Worm (Caenorhabditis elegans) whole organism, L1 larva: Measurements from ENCODE around the gene sma-1.

ENCODE experiments used
- C04F5.9 ChIP-seq: sonication (generic microtip); optimal IDR thresholded peaks from 2 replicates; lab custom pipeline; 2016; ENCODE audit warnings: missing genetic modification characterization, missing compliant biosample characterization
- C16A3.4 ChIP-seq: fragments of 150-350 bp; optimal IDR thresholded peaks from 2 replicates; lab custom pipeline; 2014; ENCODE audit warnings: missing biosample characterization, missing genetic modification characterization
- Y116A8C.19 ChIP-seq: sonication (generic microtip); optimal IDR thresholded peaks from 2 replicates; lab custom pipeline; 2016; ENCODE audit warnings: missing compliant biosample characterization, missing genetic modification characterization, borderline replicate concordance
- aha-1 ChIP-seq: fragments of 150-350 bp; optimal IDR thresholded peaks from 2 replicates; lab custom pipeline; 2014; ENCODE audit warnings: missing biosample characterization, missing genetic modification characterization
- aly-2 ChIP-seq: fragments of 150-350 bp; optimal IDR thresholded peaks from 2 replicates; lab custom pipeline; 2014; ENCODE audit warnings: missing biosample characterization, missing genetic modification characterization
- blmp-1 ChIP-seq: fragments of 150-350 bp; optimal IDR thresholded peaks from 2 replicates; lab custom pipeline; 2014; ENCODE audit warnings: missing biosample characterization, missing genetic modification characterization
- ceh-8 ChIP-seq: fragments of 200-800 bp; sonication (Bioruptor generic); optimal IDR thresholded peaks from 2 replicates; lab custom pipeline; 2018; ENCODE audit warnings: mild to moderate bottlenecking, missing genetic modification characterization, moderate library complexity, missing compliant biosample characterization
- ceh-82 ChIP-seq, 3 experiments: fragments of 150-350 bp in 1 of 3; sonication (generic microtip) in 2 of 3; optimal IDR thresholded peaks; 2 replicates each; lab custom pipeline; 2014 to 2017; ENCODE audit warnings: missing biosample characterization in 3 of 3, missing genetic modification characterization in 3 of 3
- dpl-1 ChIP-seq, 3 experiments: fragments of 150-350 bp in 2 of 3; sonication (generic microtip) in 1 of 3; optimal IDR thresholded peaks; 2 replicates each; lab custom pipeline; 2014 to 2017; ENCODE audit warnings: missing biosample characterization in 3 of 3, missing genetic modification characterization in 3 of 3, missing genetic modification reagents in 3 of 3
- dsc-1 ChIP-seq: sonication (generic microtip); optimal IDR thresholded peaks from 2 replicates; lab custom pipeline; 2016; ENCODE audit warnings: mild to moderate bottlenecking, missing genetic modification characterization, missing compliant biosample characterization
- efl-1 ChIP-seq, 4 experiments: fragments of 150-350 bp; optimal IDR thresholded peaks in 3 of 4; peaks in 1 of 4; 1 replicate in 1 of 4; 2 replicates in 3 of 4; lab custom pipeline; 2014; ENCODE audit warnings: missing biosample characterization in 2 of 4, missing genetic modification characterization in 2 of 4, missing genetic modification reagents in 2 of 4
- elt-3 ChIP-seq, 6 experiments: fragments of 150-350 bp in 1 of 6; sonication (generic microtip); optimal IDR thresholded peaks; 2 replicates each; lab custom pipeline; 2017 to 2018; ENCODE audit warnings: missing biosample characterization in 6 of 6, missing genetic modification characterization in 6 of 6, inconsistent platforms in 1 of 6
- fkh-10 ChIP-seq: sonication (generic microtip); optimal IDR thresholded peaks from 2 replicates; lab custom pipeline; 2017; ENCODE audit warnings: missing biosample characterization, missing genetic modification reagents, missing genetic modification characterization
- hlh-17 ChIP-seq: fragments of 200-800 bp; sonication (Bioruptor generic); optimal IDR thresholded peaks from 2 replicates; lab custom pipeline; 2018; ENCODE audit warnings: missing genetic modification characterization, mild to moderate bottlenecking, missing compliant biosample characterization, moderate library complexity, borderline replicate concordance
- hpl-2 ChIP-seq: fragments of 150-350 bp; optimal IDR thresholded peaks from 2 replicates; lab custom pipeline; 2014; ENCODE audit warnings: missing biosample characterization, missing genetic modification reagents, missing genetic modification characterization
- isw-1 ChIP-seq: fragments of 200-800 bp; sonication (Bioruptor generic); IDR thresholded peaks from 2 replicates; pipeline ENCODE4 v1.3.6; 2022; ENCODE audit warnings: missing genetic modification characterization, missing compliant biosample characterization
- lin-14 ChIP-seq: fragments of 200-800 bp; sonication (Bioruptor generic); optimal IDR thresholded peaks from 2 replicates; lab custom pipeline; 2018; ENCODE audit warnings: mild to moderate bottlenecking, missing genetic modification characterization, moderate library complexity, missing compliant biosample characterization
- lin-35 ChIP-seq, 2 experiments: fragments of 150-350 bp; optimal IDR thresholded peaks; 2 replicates each; lab custom pipeline; 2014; ENCODE audit warnings: missing biosample characterization in 2 of 2, missing genetic modification characterization in 2 of 2, missing genetic modification reagents in 2 of 2
- lin-39 ChIP-seq: fragments of 150-350 bp; optimal IDR thresholded peaks from 2 replicates; lab custom pipeline; 2014; ENCODE audit warnings: missing biosample characterization, missing genetic modification reagents, missing genetic modification characterization
- lsy-2 ChIP-seq, 2 experiments: fragments of 150-350 bp; optimal IDR thresholded peaks; 2 replicates each; lab custom pipeline; 2014; ENCODE audit warnings: missing biosample characterization in 2 of 2, missing genetic modification characterization in 2 of 2
- mab-9 ChIP-seq: fragments of 200-800 bp; sonication (Bioruptor generic); IDR thresholded peaks from 2 replicates; pipeline ENCODE4 v1.3.6; 2022; ENCODE audit warnings: missing genetic modification reagents, missing genetic modification characterization, missing compliant biosample characterization
- mdl-1 ChIP-seq, 2 experiments: fragments of 150-350 bp; optimal IDR thresholded peaks; 2 replicates each; lab custom pipeline; 2014 to 2017; ENCODE audit warnings: missing biosample characterization in 2 of 2, missing genetic modification characterization in 2 of 2, inconsistent platforms in 1 of 2
- mef-2 ChIP-seq: fragments of 150-350 bp; optimal IDR thresholded peaks from 2 replicates; lab custom pipeline; 2014; ENCODE audit warnings: missing biosample characterization, missing genetic modification characterization
- nhr-19 ChIP-seq: fragments of 200-800 bp; sonication (Bioruptor generic); conservative IDR thresholded peaks from 2 replicates; pipeline ENCODE4 v1.3.6; 2022; ENCODE audit warnings: missing genetic modification characterization, missing compliant biosample characterization
- nhr-20 ChIP-seq: sonication (generic microtip); optimal IDR thresholded peaks from 2 replicates; lab custom pipeline; 2016; ENCODE audit warnings: mild to moderate bottlenecking, missing genetic modification characterization, missing compliant biosample characterization
- nhr-47 ChIP-seq: sonication (generic microtip); optimal IDR thresholded peaks from 2 replicates; lab custom pipeline; 2016; ENCODE audit warnings: mild to moderate bottlenecking, missing genetic modification characterization, moderate library complexity, missing compliant biosample characterization
- nhr-71 ChIP-seq: sonication (generic microtip); optimal IDR thresholded peaks from 2 replicates; lab custom pipeline; 2016; ENCODE audit warnings: mild to moderate bottlenecking, missing genetic modification characterization, moderate library complexity, missing compliant biosample characterization
- nhr-77 ChIP-seq: fragments of 150-350 bp; optimal IDR thresholded peaks from 2 replicates; lab custom pipeline; 2014; ENCODE audit warnings: missing biosample characterization, missing genetic modification characterization
- nhr-84 ChIP-seq: sonication (generic microtip); optimal IDR thresholded peaks from 2 replicates; lab custom pipeline; 2017; ENCODE audit warnings: missing biosample characterization, missing genetic modification characterization
- nhr-85 ChIP-seq: sonication (generic microtip); peaks from one replicate; lab custom pipeline; 2016; ENCODE audit warnings: missing genetic modification characterization, inconsistent platforms, missing compliant biosample characterization
- rnt-1 ChIP-seq: sonication (generic microtip); optimal IDR thresholded peaks from 2 replicates; lab custom pipeline; 2016; ENCODE audit warnings: mild to moderate bottlenecking, missing genetic modification characterization, moderate library complexity, missing compliant biosample characterization
- skn-1 ChIP-seq: fragments of 150-350 bp; optimal IDR thresholded peaks from 2 replicates; lab custom pipeline; 2014; ENCODE audit warnings: missing biosample characterization, missing genetic modification characterization
- snpc-4 ChIP-seq: fragments of 150-350 bp; optimal IDR thresholded peaks from 2 replicates; lab custom pipeline; 2014; ENCODE audit warnings: missing biosample characterization, missing genetic modification characterization
- snu-23 ChIP-seq: sonication (generic microtip); optimal IDR thresholded peaks from 2 replicates; lab custom pipeline; 2016; ENCODE audit warnings: missing genetic modification characterization, missing compliant biosample characterization
- sptf-1 ChIP-seq: fragments of 150-350 bp; optimal IDR thresholded peaks from 2 replicates; lab custom pipeline; 2014; ENCODE audit warnings: missing biosample characterization, missing genetic modification characterization
- tbx-2 ChIP-seq: sonication (generic microtip); optimal IDR thresholded peaks from 2 replicates; lab custom pipeline; 2016; ENCODE audit warnings: missing genetic modification characterization, missing compliant biosample characterization
- tlp-1 ChIP-seq: fragments of 150-350 bp; optimal IDR thresholded peaks from 2 replicates; lab custom pipeline; 2014; ENCODE audit warnings: missing biosample characterization, missing genetic modification characterization
- unc-130 ChIP-seq: fragments of 150-350 bp; optimal IDR thresholded peaks from 2 replicates; lab custom pipeline; 2017; ENCODE audit warnings: missing biosample characterization, missing genetic modification characterization, inconsistent platforms
- unc-62 ChIP-seq: fragments of 150-350 bp; optimal IDR thresholded peaks from 2 replicates; lab custom pipeline; 2014; ENCODE audit warnings: missing biosample characterization, missing genetic modification reagents, missing genetic modification characterization
- unc-86 ChIP-seq: sonication (generic microtip); optimal IDR thresholded peaks from 2 replicates; lab custom pipeline; 2016; ENCODE audit warnings: missing genetic modification characterization, missing compliant biosample characterization
- vab-15 ChIP-seq: sonication (generic microtip); optimal IDR thresholded peaks from 2 replicates; lab custom pipeline; 2017; ENCODE audit warnings: missing genotype, mild to moderate bottlenecking, missing genetic modification characterization, missing compliant biosample characterization
- xbp-1 ChIP-seq: sonication (generic microtip); optimal IDR thresholded peaks from 2 replicates; lab custom pipeline; 2016; ENCODE audit warnings: missing genetic modification characterization, missing compliant biosample characterization

sma-1 gene

DNA sequence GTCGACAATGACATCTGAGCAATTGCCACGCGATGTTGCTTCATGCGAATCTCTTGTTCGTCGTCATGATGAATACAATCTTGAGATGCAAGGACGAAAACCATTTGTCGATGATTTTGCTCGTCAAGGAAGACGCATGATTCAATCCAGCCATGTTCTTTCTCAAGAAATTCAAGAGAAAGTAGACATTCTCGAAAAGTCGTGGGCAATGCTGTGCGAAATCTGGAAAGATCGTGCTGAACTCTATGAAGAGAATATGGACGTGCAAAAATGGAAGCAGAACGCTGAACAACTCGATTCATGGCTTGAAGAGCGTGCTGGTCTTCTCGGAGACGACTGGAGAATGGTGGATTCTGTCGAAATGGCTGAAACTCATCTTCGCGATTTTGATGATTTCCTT, 14.0 kb downstream of the sma-1 start:
- no peak for TF ChIP-seq fkh-10
- TF ChIP-seq aly-2 (tag; lab: Kevin White, UChicago), result peak; percentile 48
- no peak for TF ChIP-seq efl-1 (optimal IDR thresholded peaks at IDR 0.05; lab: Kevin White, UChicago)
- peak in 1 of 2 experiments; percentile 86 for TF ChIP-seq efl-1 (GFP tag; optimal IDR thresholded peaks at IDR 0.05 in 1 of 2; lab: Kevin White, UChicago)
- TF ChIP-seq, all 84 proteins: peak for 2

DNA sequence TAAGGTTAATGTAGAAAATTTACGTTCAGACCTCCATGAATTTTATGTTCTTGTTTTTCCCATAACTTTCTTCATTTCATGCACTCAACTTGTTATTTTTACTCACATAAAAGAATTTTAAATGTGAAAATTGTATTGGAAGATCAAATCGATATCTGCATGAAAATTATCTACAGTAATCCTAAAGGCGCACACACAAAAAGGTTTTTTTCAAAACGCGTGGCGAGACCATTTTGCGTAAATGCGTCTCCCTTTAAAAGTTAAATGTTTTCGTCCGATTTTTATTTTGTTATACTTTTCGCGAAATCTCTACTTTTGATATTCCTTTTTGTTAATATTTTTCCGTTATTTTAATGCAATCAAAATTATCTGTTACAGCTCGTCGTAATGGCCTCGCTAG, 17.9 kb downstream of the sma-1 start, which contains the start of gene R31.2:
TSS of gene R31.2 (plus strand) at position 388 of the 400 bp plus-strand sequence.
- TF ChIP-seq skn-1 (no peak), nhr-85 (peak; percentile 4)

- TF ChIP-seq isw-1 (GFP tag; lab: Robert Waterston, UW) (no peak), nhr-71 (tag; lab: Kevin White, UChicago) (peak; percentile 14), mef-2 (no peak), mab-9 (GFP tag; lab: Robert Waterston, UW) (no peak), rnt-1 (tag; lab: Kevin White, UChicago) (peak; percentile 28), dsc-1 (tag; lab: Kevin White, UChicago) (no peak), lin-14 (GFP tag; lab: Kevin White, UChicago) (peak; percentile 37)
These were observed 20.4 kb downstream of the sma-1 start for ce11 chrV:11919639-11920038.

DNA sequence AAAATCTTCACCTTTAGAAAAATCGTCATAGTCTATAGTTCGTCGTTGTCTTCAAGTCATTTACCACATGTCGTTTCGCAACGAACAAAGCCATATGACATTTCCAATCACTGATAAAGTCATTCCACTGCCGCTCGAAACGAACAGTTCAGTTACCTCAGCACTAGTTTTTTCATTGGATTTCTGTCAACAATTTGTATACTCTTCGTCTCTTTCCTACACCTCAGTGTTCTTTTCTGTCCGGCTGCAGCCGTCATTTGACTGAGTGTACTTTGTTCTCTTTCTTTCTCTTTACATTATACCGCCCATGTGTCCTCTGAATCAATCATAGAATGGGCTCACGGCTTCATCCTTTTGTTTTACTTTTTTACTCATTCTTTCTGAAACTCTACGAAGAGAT, 22.0 kb downstream of the sma-1 start:
- TF ChIP-seq tbx-2, result peak; percentile 6
- TF ChIP-seq nhr-84 (tag; lab: Kevin White, UChicago), result no peak
- TF ChIP-seq unc-86, result no peak
- no peak for TF ChIP-seq unc-62 (GFP tag; lab: Kevin White, UChicago)
- peak; percentile 16 to 52 for TF ChIP-seq lin-35 (GFP tag; optimal IDR thresholded peaks at IDR 0.05; lab: Kevin White, UChicago)
- no peak for TF ChIP-seq sptf-1 (tag; lab: Kevin White, UChicago)
- no peak for TF ChIP-seq snpc-4 (tag; lab: Kevin White, UChicago)
- TF ChIP-seq mab-9 (GFP tag; lab: Robert Waterston, UW), result no peak
- no peak for TF ChIP-seq nhr-77 (tag; lab: Kevin White, UChicago)
- TF ChIP-seq hpl-2 (GFP tag; lab: Kevin White, UChicago), result no peak
- no peak for TF ChIP-seq aha-1 (tag; lab: Kevin White, UChicago)
- no peak for TF ChIP-seq skn-1
- TF ChIP-seq hlh-17, result no peak
- peak; percentile 15 for TF ChIP-seq blmp-1
- TF ChIP-seq vab-15 (tag; lab: Kevin White, UChicago), result no peak
- no peak for TF ChIP-seq C04F5.9 (tag; lab: Kevin White, UChicago)
- TF ChIP-seq mdl-1 (tag; optimal IDR thresholded peaks at IDR 0.05; lab: Kevin White, UChicago), result peak in 1 of 2 experiments; percentile 60
- TF ChIP-seq tlp-1, result no peak
- TF ChIP-seq isw-1 (GFP tag; lab: Robert Waterston, UW), result no peak
- peak; percentile 43 for TF ChIP-seq snu-23 (GFP tag; lab: Kevin White, UChicago)
- peak; percentile 3 for TF ChIP-seq C16A3.4 (tag; lab: Kevin White, UChicago)
- no peak for TF ChIP-seq Y116A8C.19 (tag; lab: Kevin White, UChicago)
- peak; percentile 2 for TF ChIP-seq unc-130 (tag; lab: Kevin White, UChicago)
- peak; percentile 68 for TF ChIP-seq lin-14 (GFP tag; lab: Kevin White, UChicago)
- peak; percentile 13 for TF ChIP-seq nhr-85
- peak in 1 of 2 experiments; percentile 23 for TF ChIP-seq lsy-2 (tag; optimal IDR thresholded peaks at IDR 0.05; lab: Kevin White, UChicago)
- no peak for TF ChIP-seq nhr-47
- TF ChIP-seq nhr-20 (tag; lab: Kevin White, UChicago), result peak; percentile 40
- peak; percentile 33; the same call in 1 of the 2 replicates for TF ChIP-seq nhr-19 (GFP tag; lab: Robert Waterston, UW)
- peak; percentile 2 for TF ChIP-seq nhr-71 (tag; lab: Kevin White, UChicago)
- TF ChIP-seq elt-3 (tag; optimal IDR thresholded peaks at IDR 0.05; lab: Kevin White, UChicago), result peak in 1 of 6 experiments; percentile 37
- no peak for TF ChIP-seq xbp-1 (tag; lab: Kevin White, UChicago)
- TF ChIP-seq dpl-1 (GFP tag; optimal IDR thresholded peaks at IDR 0.05; lab: Kevin White, UChicago), result peak in 1 of 3 experiments; percentile 1
- TF ChIP-seq ceh-8 (GFP tag; lab: Kevin White, UChicago), result no peak
- TF ChIP-seq ceh-82 (tag; optimal IDR thresholded peaks at IDR 0.05; lab: Kevin White, UChicago), result peak in 1 of 3 experiments; percentile 2
- TF ChIP-seq lin-39 (tag; lab: Kevin White, UChicago), result no peak
